Fruit fly (Drosophila melanogaster): ENCODE results near the gene ana1.

DNA sequence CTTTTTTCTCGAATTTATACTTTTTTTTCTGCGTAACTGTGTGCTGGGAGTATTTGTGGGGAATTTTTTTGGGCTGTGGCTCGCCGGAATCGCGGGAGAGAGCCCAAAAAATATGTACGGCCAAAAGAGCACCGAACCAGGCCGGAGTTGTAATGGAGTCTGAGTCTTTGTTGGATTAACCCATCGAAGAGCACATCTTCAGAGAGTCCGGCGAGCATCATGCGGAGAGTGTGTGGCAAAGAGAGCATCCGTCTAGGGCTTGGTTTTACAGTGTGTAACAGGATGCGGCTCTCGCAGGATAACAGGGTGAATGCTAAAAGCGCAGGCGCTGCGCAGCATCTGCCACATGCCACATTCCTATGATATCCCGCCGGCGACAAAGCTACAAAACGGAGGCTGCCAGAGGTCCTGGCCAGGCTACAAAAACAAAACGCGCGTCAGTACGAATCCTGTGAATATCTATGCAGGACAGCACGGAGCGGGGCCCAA lies 45.3 kb upstream of the ana1 start, which contains the start of gene nAChRalpha2:
- no peak for TF ChIP-seq Clk (GFP tag; optimal IDR thresholded peaks at IDR 0.05)
- TF ChIP-seq CG14711 (tag; optimal IDR thresholded peaks at IDR 0.05), result no peak
- TF ChIP-seq kay (GFP tag; ENCODE audit: borderline replicate concordance), result no peak
- no peak for TF ChIP-seq CG5204 (GFP tag; optimal IDR thresholded peaks at IDR 0.05)

All from whole organism, adult.